Worm (Caenorhabditis elegans) whole organism, mixed stage, embryonic: ENCODE results near the gene F23D12.1.

Source experiments
- drap-1 ChIP-seq: fragments of 200-800 bp; sonication (Bioruptor generic); optimal IDR thresholded peaks from 3 replicates; lab custom pipeline; 2018; ENCODE audit warnings: mild to moderate bottlenecking, missing genetic modification characterization, missing compliant biosample characterization
- lin-13 ChIP-seq: fragments of 150-350 bp; optimal IDR thresholded peaks from 2 replicates; lab custom pipeline; 2014; ENCODE audit warnings: missing biosample characterization, missing genetic modification characterization
- nhr-12 ChIP-seq: fragments of 150-350 bp; optimal IDR thresholded peaks from 2 replicates; lab custom pipeline; 2014; ENCODE audit warnings: missing biosample characterization, missing genetic modification characterization
- nhr-237 ChIP-seq: fragments of 150-350 bp; optimal IDR thresholded peaks from 2 replicates; lab custom pipeline; 2014; ENCODE audit warnings: missing biosample characterization, missing genetic modification characterization
- nhr-76 ChIP-seq: sonication (generic microtip); optimal IDR thresholded peaks from 2 replicates; lab custom pipeline; 2017; ENCODE audit warnings: missing biosample characterization, missing genetic modification characterization
- pha-4 ChIP-seq: fragments of 150-350 bp; optimal IDR thresholded peaks from 2 replicates; lab custom pipeline; 2018; ENCODE audit warnings: missing biosample characterization, missing genetic modification reagents, missing genetic modification characterization
- snpc-4 ChIP-seq: fragments of 150-350 bp; optimal IDR thresholded peaks from 2 replicates; lab custom pipeline; 2014; ENCODE audit warnings: missing biosample characterization, missing genetic modification characterization
- unc-39 ChIP-seq: fragments of 150-350 bp; optimal IDR thresholded peaks from 2 replicates; lab custom pipeline; 2014; ENCODE audit warnings: missing biosample characterization, missing genetic modification characterization
- ztf-11 ChIP-seq: fragments of 150-350 bp; optimal IDR thresholded peaks from 2 replicates; lab custom pipeline; 2014; ENCODE audit warnings: missing biosample characterization, missing genetic modification characterization

ce11 chrX:14444701-14445100 is 16.7 kb upstream of the F23D12.1 start, which contains the start of gene F23D12.4:
- TF ChIP-seq nhr-76 (tag; lab: Kevin White, UChicago) (no peak), snpc-4 (tag; lab: Kevin White, UChicago) (no peak), ztf-11 (no peak), nhr-12 (no peak), drap-1 (GFP tag; lab: Kevin White, UChicago) (no peak), unc-39 (tag; lab: Kevin White, UChicago) (no peak), nhr-237 (tag; lab: Kevin White, UChicago) (no peak), pha-4 (tag; lab: Kevin White, UChicago) (no peak), lin-13 (tag; lab: Kevin White, UChicago) (no peak)
